Worm (Caenorhabditis elegans) whole organism, late embryonic: ENCODE measurements around the gene C16C8.11.

Experiments
- ama-1 ChIP-seq: fragments of 150-350 bp; optimal IDR thresholded peaks from 2 replicates; lab custom pipeline; 2014
- ets-4 ChIP-seq: sonication (generic microtip); optimal IDR thresholded peaks from 2 replicates; lab custom pipeline; 2016; ENCODE audit warnings: missing genetic modification characterization, missing compliant biosample characterization
- pha-4 ChIP-seq: fragments of 150-350 bp; optimal IDR thresholded peaks from 2 replicates; lab custom pipeline; 2018; ENCODE audit warnings: missing biosample characterization, missing genetic modification reagents, missing genetic modification characterization
- pqm-1 ChIP-seq: sonication (generic microtip); optimal IDR thresholded peaks from 2 replicates; lab custom pipeline; 2016; ENCODE audit warnings: missing genetic modification characterization, missing compliant biosample characterization
- sdc-2 ChIP-seq: sonication (generic microtip); optimal IDR thresholded peaks from 2 replicates; lab custom pipeline; 2016; ENCODE audit warnings: missing genotype, missing genetic modification characterization, missing compliant biosample characterization
- sox-4 ChIP-seq: sonication (generic microtip); optimal IDR thresholded peaks from 2 replicates; lab custom pipeline; 2017; ENCODE audit warnings: mild to moderate bottlenecking, missing genetic modification characterization, inconsistent platforms, missing compliant biosample characterization

DNA sequence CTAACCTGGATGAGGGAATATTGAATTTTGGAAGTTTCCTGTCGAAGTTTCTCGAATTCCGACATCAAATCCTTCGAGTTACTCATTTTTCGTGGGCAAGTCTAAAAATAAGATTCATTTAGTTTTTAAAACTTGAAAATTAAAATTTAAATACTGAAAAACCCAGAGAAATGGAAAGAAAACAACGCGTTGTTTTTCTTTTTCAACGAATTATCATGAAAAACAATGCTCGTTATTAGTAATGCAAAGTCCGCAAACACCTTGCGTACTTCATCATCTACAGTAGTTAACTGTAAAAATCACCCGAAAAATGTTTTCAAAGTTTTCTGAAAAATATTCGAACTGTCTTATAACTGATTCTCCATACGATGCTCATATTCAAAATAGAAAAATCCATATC is 9.2 kb upstream of the C16C8.11 start, which contains the start of gene C16C8.4:
- TF ChIP-seq sdc-2 (tag; lab: Kevin White, UChicago) (no peak), ama-1 (no peak), ets-4 (tag; lab: Kevin White, UChicago) (no peak), sox-4 (tag; lab: Kevin White, UChicago) (no peak), pha-4 (tag; lab: Kevin White, UChicago) (no peak), pqm-1 (no peak)
